Fruit fly (Drosophila melanogaster) whole organism, prepupa: Measurements from ENCODE around the gene CG12241.

ENCODE experiments used
- CG9139 ChIP-seq: fragments of 200-800 bp; sonication (Bioruptor generic); optimal IDR thresholded peaks from 3 replicates; lab custom pipeline; 2017; ENCODE audit warnings: missing biosample characterization, mild to moderate bottlenecking, missing genetic modification characterization
- eg ChIP-seq: fragments of 200-800 bp; sonication (Bioruptor generic); IDR thresholded peaks from 3 replicates; pipeline ENCODE4 v1.3.6; 2022; ENCODE audit warnings: missing biosample characterization, missing genetic modification characterization
- lz ChIP-seq: fragments of 200-800 bp; sonication (Bioruptor generic); optimal IDR thresholded peaks from 3 replicates; lab custom pipeline; 2016; ENCODE audit warnings: missing biosample characterization, missing genetic modification characterization

DNA sequence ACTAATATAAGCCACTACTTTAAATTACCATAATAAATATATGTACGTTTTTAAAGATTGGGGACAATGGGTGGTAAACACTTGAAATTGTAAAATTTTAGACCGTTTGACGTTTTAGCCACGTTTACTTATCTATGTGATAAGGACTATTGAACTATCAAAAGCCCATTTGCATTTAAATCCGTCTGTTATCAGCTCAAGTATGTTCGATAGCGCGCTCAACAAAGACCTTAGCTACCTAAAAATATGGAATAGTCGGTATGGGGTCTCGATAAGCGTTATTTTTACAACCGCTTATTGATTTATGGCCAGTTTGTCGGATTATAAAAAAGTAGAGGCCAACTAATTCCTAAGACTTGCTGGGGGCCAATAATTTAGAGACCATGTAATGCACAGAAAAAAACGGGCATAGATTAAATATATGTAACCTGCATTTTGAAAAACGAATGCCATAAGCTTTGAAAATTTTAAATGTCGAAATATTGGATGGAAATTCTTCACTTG, 12.6 kb downstream of the CG12241 start:
- TF ChIP-seq eg (GFP tag; lab: Robert Waterston, UW) (no peak), CG9139 (GFP tag; lab: Kevin White, UChicago) (no peak), lz (no peak)
